Worm (Caenorhabditis elegans) whole organism, L4 larva: Measurements from ENCODE around the gene R08F11.4.

Source experiments
- D1046.2 ChIP-seq: fragments of 200-800 bp; sonication (Bioruptor generic); IDR thresholded peaks from 2 replicates; pipeline ENCODE4 v1.3.6; 2022; ENCODE audit warnings: missing genetic modification characterization, missing compliant biosample characterization
- R02D3.7 ChIP-seq: fragments of 150-350 bp; sonication (generic microtip); optimal IDR thresholded peaks from 3 replicates; lab custom pipeline; 2014; ENCODE audit warnings: missing biosample characterization, missing genetic modification characterization
- fkh-10 ChIP-seq: fragments of 150-350 bp; optimal IDR thresholded peaks from 2 replicates; lab custom pipeline; 2014; ENCODE audit warnings: missing biosample characterization, missing genetic modification reagents, missing genetic modification characterization
- fos-1 ChIP-seq: fragments of 150-350 bp; optimal IDR thresholded peaks from 2 replicates; lab custom pipeline; 2014; ENCODE audit warnings: missing biosample characterization, missing genetic modification characterization
- mep-1 ChIP-seq: fragments of 150-350 bp; sonication (generic microtip); optimal IDR thresholded peaks from 3 replicates; lab custom pipeline; 2014; ENCODE audit warnings: missing biosample characterization, missing genetic modification characterization
- nhr-237 ChIP-seq: sonication (generic microtip); optimal IDR thresholded peaks from 2 replicates; lab custom pipeline; 2017; ENCODE audit warnings: missing biosample characterization, missing genetic modification characterization
- nhr-77 ChIP-seq: fragments of 150-350 bp; optimal IDR thresholded peaks from 2 replicates; lab custom pipeline; 2014; ENCODE audit warnings: missing biosample characterization, missing genetic modification characterization
- pha-4 ChIP-seq, 2 experiments: fragments of 150-350 bp in 1 of 2; fragments of 200-800 bp in 1 of 2; sonication (Bioruptor generic) in 1 of 2; IDR thresholded peaks in 1 of 2; optimal IDR thresholded peaks in 1 of 2; 2 replicates each; pipeline versions ENCODE4 v1.3.6 to Lab custom; 2014 to 2022; ENCODE audit warnings: missing genetic modification characterization in 2 of 2, missing genetic modification reagents in 2 of 2, missing biosample characterization in 1 of 2, missing compliant biosample characterization in 1 of 2
- unc-62 ChIP-seq, 3 experiments: fragments of 150-350 bp in 1 of 3; sonication (generic microtip); optimal IDR thresholded peaks in 2 of 3; peaks in 1 of 3; 1 replicate in 1 of 3; 2 replicates in 2 of 3; lab custom pipeline; 2014 to 2017; ENCODE audit warnings: missing biosample characterization in 3 of 3, missing genetic modification characterization in 3 of 3, missing genetic modification reagents in 3 of 3, missing genotype in 1 of 3
- zag-1 ChIP-seq: fragments of 150-350 bp; optimal IDR thresholded peaks from 2 replicates; lab custom pipeline; 2014; ENCODE audit warnings: missing biosample characterization, missing genetic modification characterization
- ztf-11 ChIP-seq: fragments of 150-350 bp; optimal IDR thresholded peaks from 2 replicates; lab custom pipeline; 2014; ENCODE audit warnings: missing biosample characterization, missing genetic modification characterization

DNA sequence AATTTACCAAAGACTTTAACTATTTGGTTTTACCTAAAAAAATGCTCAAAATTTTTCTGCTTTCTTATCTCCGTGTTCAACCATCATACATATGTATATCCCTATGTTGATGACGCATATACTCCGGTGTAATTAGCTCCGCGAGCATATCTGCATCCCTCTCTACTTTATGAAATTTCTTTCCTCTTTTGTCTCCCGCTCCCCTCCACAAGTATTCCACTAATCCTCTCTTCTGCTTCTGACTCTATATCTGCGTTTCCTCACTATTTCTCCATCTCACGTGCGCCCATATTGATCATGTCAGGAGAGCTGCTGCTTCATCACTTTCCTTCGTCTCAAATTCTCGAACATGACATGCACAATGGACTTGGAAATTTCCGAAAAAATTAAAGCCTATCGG, 9.6 kb upstream of the R08F11.4 start, which contains the start of gene H10D18.1:
- TF ChIP-seq nhr-77 (tag; lab: Kevin White, UChicago), result no peak
- no peak for TF ChIP-seq ztf-11 (tag; lab: Kevin White, UChicago)
- no peak for TF ChIP-seq mep-1 (tag; lab: Kevin White, UChicago)
- TF ChIP-seq fkh-10 (GFP tag; lab: Kevin White, UChicago), result no peak
- no peak for TF ChIP-seq nhr-237 (tag; lab: Kevin White, UChicago)
- no peak for TF ChIP-seq D1046.2 (GFP tag; lab: Robert Waterston, UW)
- TF ChIP-seq zag-1 (tag; lab: Kevin White, UChicago), result no peak
- no peak for TF ChIP-seq unc-62 (GFP tag; optimal IDR thresholded peaks at IDR 0.05 in 1 of 2; lab: Kevin White, UChicago)
- TF ChIP-seq unc-62 (tag; optimal IDR thresholded peaks at IDR 0.05; lab: Kevin White, UChicago), result no peak
- no peak for TF ChIP-seq pha-4 (GFP tag; IDR thresholded peaks at IDR 0.05; lab: Robert Waterston, UW)
- no peak for TF ChIP-seq pha-4 (tag; optimal IDR thresholded peaks at IDR 0.05; lab: Kevin White, UChicago)
- TF ChIP-seq fos-1, result no peak
- TF ChIP-seq R02D3.7 (tag; lab: Kevin White, UChicago), result no peak
